Worm (Caenorhabditis elegans) whole organism, late embryonic: ENCODE data around the gene K09F6.3.

Source experiments
- C38D4.7 ChIP-seq: fragments of 200-800 bp; sonication (Bioruptor generic); optimal IDR thresholded peaks from 2 replicates; lab custom pipeline; 2018; ENCODE audit warnings: mild to moderate bottlenecking, missing genetic modification characterization, moderate library complexity, missing compliant biosample characterization
- ceh-14 ChIP-seq: sonication (generic microtip); optimal IDR thresholded peaks from 2 replicates; lab custom pipeline; 2016; ENCODE audit warnings: missing genotype, missing genetic modification characterization, missing compliant biosample characterization
- che-1 ChIP-seq: sonication (generic microtip); optimal IDR thresholded peaks from 2 replicates; lab custom pipeline; 2016; ENCODE audit warnings: mild to moderate bottlenecking, missing genetic modification characterization, missing compliant biosample characterization
- dve-1 ChIP-seq: sonication (generic microtip); optimal IDR thresholded peaks from 2 replicates; lab custom pipeline; 2017; ENCODE audit warnings: antibody characterized with exemption, mild to moderate bottlenecking, missing genetic modification characterization, missing compliant biosample characterization
- fax-1 ChIP-seq: sonication (generic microtip); optimal IDR thresholded peaks from 2 replicates; lab custom pipeline; 2016; ENCODE audit warnings: missing genotype, missing genetic modification characterization, missing compliant biosample characterization
- lin-11 ChIP-seq: fragments of 200-800 bp; sonication (Bioruptor generic); optimal IDR thresholded peaks from 2 replicates; lab custom pipeline; 2018; ENCODE audit warnings: mild to moderate bottlenecking, missing genetic modification characterization, missing compliant biosample characterization
- madf-2 ChIP-seq: sonication (generic microtip); optimal IDR thresholded peaks from 2 replicates; lab custom pipeline; 2017; ENCODE audit warnings: missing genetic modification characterization, missing compliant biosample characterization
- pag-3 ChIP-seq: sonication (generic microtip); optimal IDR thresholded peaks from 2 replicates; lab custom pipeline; 2016; ENCODE audit warnings: missing compliant biosample characterization, missing genetic modification characterization, borderline replicate concordance

- TF ChIP-seq che-1 (tag; lab: Kevin White, UChicago): no peak
- TF ChIP-seq lin-11: no peak
- TF ChIP-seq dve-1 (tag; lab: Kevin White, UChicago): no peak
- TF ChIP-seq pag-3 (tag; lab: Kevin White, UChicago): no peak
- no peak for TF ChIP-seq fax-1 (tag; lab: Kevin White, UChicago)
- no peak for TF ChIP-seq C38D4.7 (GFP tag; lab: Kevin White, UChicago)
- TF ChIP-seq ceh-14: no peak
- no peak for TF ChIP-seq madf-2 (tag; lab: Kevin White, UChicago)
These were observed 24.3 kb downstream of the K09F6.3 start, which contains the start of gene K09F6.6 for ce11 chrII:2279263-2279662.
